Worm (Caenorhabditis elegans) whole organism, early embryonic: ENCODE results near the gene nhr-135.

Experiments used
- B0310.2 ChIP-seq: sonication (generic microtip); optimal IDR thresholded peaks from 2 replicates; lab custom pipeline; 2016; ENCODE audit warnings: mild to moderate bottlenecking, missing genetic modification characterization, missing compliant biosample characterization
- ama-1 ChIP-seq: fragments of 150-350 bp; optimal IDR thresholded peaks from 2 replicates; lab custom pipeline; 2014
- ceh-36 ChIP-seq: sonication (generic microtip); optimal IDR thresholded peaks from 2 replicates; lab custom pipeline; 2016; ENCODE audit warnings: missing genetic modification characterization, inconsistent platforms, missing compliant biosample characterization
- ets-7 ChIP-seq: sonication (generic microtip); optimal IDR thresholded peaks from 2 replicates; lab custom pipeline; 2016; ENCODE audit warnings: missing genotype, missing genetic modification characterization, missing compliant biosample characterization
- flt-1 ChIP-seq: fragments of 200-800 bp; sonication (Bioruptor generic); IDR thresholded peaks from 2 replicates; pipeline ENCODE4 v1.3.6; 2022; ENCODE audit warnings: missing genetic modification characterization, missing compliant biosample characterization
- hmg-4 ChIP-seq: fragments of 200-800 bp; sonication (Bioruptor generic); optimal IDR thresholded peaks from 2 replicates; lab custom pipeline; 2018; ENCODE audit warnings: mild to moderate bottlenecking, missing genetic modification characterization, missing compliant biosample characterization
- hnd-1 ChIP-seq: sonication (generic microtip); optimal IDR thresholded peaks from 2 replicates; lab custom pipeline; 2016; ENCODE audit warnings: missing genetic modification characterization, missing compliant biosample characterization
- pes-1 ChIP-seq: fragments of 200-800 bp; sonication (Bioruptor generic); IDR thresholded peaks from 2 replicates; pipeline ENCODE4 v1.3.6; 2022; ENCODE audit warnings: missing genetic modification reagents, missing genetic modification characterization, missing compliant biosample characterization
- tbx-11 ChIP-seq: fragments of 200-800 bp; sonication (Bioruptor generic); IDR thresholded peaks from 2 replicates; pipeline ENCODE4 v1.3.6; 2022; ENCODE audit warnings: missing genetic modification characterization, missing compliant biosample characterization
- tra-4 ChIP-seq: sonication (generic microtip); optimal IDR thresholded peaks from 2 replicates; lab custom pipeline; 2017; ENCODE audit warnings: missing genetic modification characterization, missing compliant biosample characterization

DNA sequence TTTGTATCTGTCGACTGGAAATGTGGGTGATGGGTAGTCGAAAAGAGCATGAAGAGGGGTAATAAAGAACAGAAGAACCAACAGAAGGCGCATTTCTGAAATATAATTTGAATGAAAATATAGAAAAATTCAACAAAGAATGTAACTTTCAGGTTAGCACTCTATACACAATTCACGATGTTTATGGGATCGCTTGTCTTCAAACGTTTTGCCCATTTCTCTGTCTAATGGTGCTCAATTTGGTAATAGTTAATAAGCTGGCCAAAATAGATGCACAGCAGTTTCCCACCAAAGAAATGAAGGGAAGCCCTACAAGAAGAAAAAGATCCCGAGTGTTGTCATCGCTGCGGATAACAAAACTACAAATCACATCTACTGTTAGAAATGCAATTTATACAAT is 46.1 kb downstream of the nhr-135 start, which contains the start of gene F20A1.8:
- TF ChIP-seq flt-1 (GFP tag; lab: Robert Waterston, UW) (no peak), tra-4 (tag; lab: Kevin White, UChicago) (no peak), hnd-1 (tag; lab: Kevin White, UChicago) (no peak), pes-1 (GFP tag; lab: Robert Waterston, UW) (no peak), ama-1 (no peak), hmg-4 (no peak), B0310.2 (tag; lab: Kevin White, UChicago) (no peak), ceh-36 (tag; lab: Kevin White, UChicago) (no peak), ets-7 (tag; lab: Kevin White, UChicago) (no peak), tbx-11 (no peak)
